Worm (Caenorhabditis elegans): ENCODE measurements around the gene decr-1.2.

DNA sequence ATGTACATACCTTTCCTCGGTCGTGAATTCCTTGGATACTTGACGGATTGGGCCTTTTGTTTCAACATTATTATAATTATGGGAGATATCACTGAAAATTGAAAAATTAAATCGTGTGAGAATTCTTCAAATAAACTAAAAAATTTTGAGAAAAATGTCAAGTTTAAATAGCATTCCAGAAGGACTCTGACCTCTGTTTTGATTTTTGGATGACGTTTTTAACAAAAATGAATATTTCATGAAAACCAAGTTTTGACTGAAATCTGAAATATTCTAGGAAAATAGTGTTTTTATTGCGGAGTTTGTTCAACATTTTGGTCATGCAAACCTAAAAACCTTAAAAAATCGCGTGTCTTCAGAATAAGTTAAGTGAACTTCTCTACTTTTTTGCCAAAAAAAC is 10.8 kb downstream of the decr-1.2 start, which contains the start of gene glb-27:
- TF ChIP-seq snpc-4 (tag; optimal IDR thresholded peaks at IDR 0.05), result no peak
- TF ChIP-seq daf-12 (tag; optimal IDR thresholded peaks at IDR 0.05), result no peak
- no peak for TF ChIP-seq ama-1 (optimal IDR thresholded peaks at IDR 0.05)
- no peak for TF ChIP-seq nhr-77 (tag; optimal IDR thresholded peaks at IDR 0.05)
- TF ChIP-seq R02D3.7 (tag; optimal IDR thresholded peaks at IDR 0.05), result no peak

All from whole organism, L3 larva.